Fruit fly (Drosophila melanogaster): ENCODE data around the gene Ork1.

Ork1 gene

dm6 chrX:10905047-10905446, 14.0 kb upstream of the Ork1 start (continued):
- TF ChIP-seq CG7556 (GFP tag; optimal IDR thresholded peaks at IDR 0.05) (peak; percentile 79), ci (GFP tag; IDR thresholded peaks at IDR 0.05) (no peak; the same call in 2 of the 3 replicates), gcm (GFP tag; optimal IDR thresholded peaks at IDR 0.05) (peak; percentile 49), mam (GFP tag; optimal IDR thresholded peaks at IDR 0.05) (peak; percentile 12), CG12744 (GFP tag; optimal IDR thresholded peaks at IDR 0.05) (peak; percentile 4), CrebB (tag; optimal IDR thresholded peaks at IDR 0.05) (no peak), CG15696 (tag; optimal IDR thresholded peaks at IDR 0.05) (peak; percentile 43), Nf-YB (GFP tag; optimal IDR thresholded peaks at IDR 0.05) (peak; percentile 26), otp (GFP tag; IDR thresholded peaks at IDR 0.05) (0 out of 3 replicates have a peak, but pooled peaks have one; percentile 9), ind (GFP tag; optimal IDR thresholded peaks at IDR 0.05) (peak; percentile 49), CG31365 (tag; optimal IDR thresholded peaks at IDR 0.05) (no peak), sima (GFP tag; optimal IDR thresholded peaks at IDR 0.05) (no peak), HLH4C (GFP tag; IDR thresholded peaks at IDR 0.05; ENCODE audit: partially characterized antibody) (no peak), CG3407 (GFP tag; optimal IDR thresholded peaks at IDR 0.05) (peak; percentile 45), CG6683 (GFP tag; optimal IDR thresholded peaks at IDR 0.05) (no peak), Mes4 (GFP tag; optimal IDR thresholded peaks at IDR 0.05) (peak; percentile 61), Hr78 (GFP tag; optimal IDR thresholded peaks at IDR 0.05) (no peak), CG13894 (tag; optimal IDR thresholded peaks at IDR 0.05) (no peak), CG6272 (GFP tag; IDR thresholded peaks at IDR 0.05) (no peak), CG9727 (GFP tag; optimal IDR thresholded peaks at IDR 0.05) (peak; percentile 80), CG8290 (GFP tag; optimal IDR thresholded peaks at IDR 0.05) (no peak), CG8290 (tag; optimal IDR thresholded peaks at IDR 0.05) (peak in 1 of 2 experiments; percentile 7), ssp (GFP tag; IDR thresholded peaks at IDR 0.05) (peak; percentile 33; the same call in 1 of the 2 replicates), CG17359 (tag; optimal IDR thresholded peaks at IDR 0.05) (peak; percentile 62), Ets65A (GFP tag) (peak; percentile 82), CG11398 (GFP tag; optimal IDR thresholded peaks at IDR 0.05) (peak; percentile 49), hth (optimal IDR thresholded peaks at IDR 0.05) (no peak), CG6175 (GFP tag; IDR thresholded peaks at IDR 0.05) (no peak), CG4854 (GFP tag; optimal IDR thresholded peaks at IDR 0.05) (peak; percentile 15), fd102C (GFP tag; optimal IDR thresholded peaks at IDR 0.05) (peak; percentile 23), CG7928 (GFP tag; optimal IDR thresholded peaks at IDR 0.05) (no peak), nau (GFP tag; optimal IDR thresholded peaks at IDR 0.05) (no peak), CG13775 (GFP tag; optimal IDR thresholded peaks at IDR 0.05) (peak; percentile 64), CG10462 (GFP tag; optimal IDR thresholded peaks at IDR 0.05) (peak; percentile 50), Hey (tag; optimal IDR thresholded peaks at IDR 0.05) (no peak), Rfx (GFP tag; IDR thresholded peaks at IDR 0.05) (0 out of 2 replicates have a peak, but pooled peaks have one; percentile 21), CG14667 (GFP tag; IDR thresholded peaks at IDR 0.05) (no peak), NfI (GFP tag; optimal IDR thresholded peaks at IDR 0.05) (peak; percentile 54), jigr1 (GFP tag; IDR thresholded peaks at IDR 0.05) (no peak), CG10543 (GFP tag; optimal IDR thresholded peaks at IDR 0.05) (no peak), tx (GFP tag; optimal IDR thresholded peaks at IDR 0.05) (peak; percentile 44), Nf-YA (GFP tag; IDR thresholded peaks at IDR 0.05) (peak; percentile 30; the same call in 1 of the 2 replicates), Myb (GFP tag; optimal IDR thresholded peaks at IDR 0.05) (no peak), CG14014 (GFP tag; IDR thresholded peaks at IDR 0.05) (peak; percentile 46; the same call in 1 of the 2 replicates), CG16813 (GFP tag; IDR thresholded peaks at IDR 0.05; ENCODE audit: partially characterized antibody) (no peak), Stat92E (GFP tag; optimal IDR thresholded peaks at IDR 0.05) (no peak), Opbp (GFP tag; IDR thresholded peaks at IDR 0.05; ENCODE audit: partially characterized antibody) (no peak), vfl (GFP tag; optimal IDR thresholded peaks at IDR 0.05) (no peak), slou (GFP tag; optimal IDR thresholded peaks at IDR 0.05) (peak; percentile 22), Asciz (GFP tag; optimal IDR thresholded peaks at IDR 0.05) (peak; percentile 45), CG6854 (GFP tag; optimal IDR thresholded peaks at IDR 0.05) (peak; percentile 30)

Measured in whole organism, embryonic.